Fruit fly (Drosophila melanogaster) whole organism, embryonic: ENCODE measurements around the gene CG31100.

Source experiments
- Blimp-1 ChIP-seq: fragments of 200-800 bp; sonication (Bioruptor generic); optimal IDR thresholded peaks from 3 replicates; lab custom pipeline; 2018; ENCODE audit warnings: missing biosample characterization, missing genetic modification characterization, mild to moderate bottlenecking, moderate library complexity, missing genetic modification reagents
- CG10543 ChIP-seq: fragments of 200-800 bp; sonication (Bioruptor generic); optimal IDR thresholded peaks from 3 replicates; lab custom pipeline; 2017; ENCODE audit warnings: missing biosample characterization, mild to moderate bottlenecking, missing genetic modification characterization, moderate library complexity
- CG10565 ChIP-seq: fragments of 200-800 bp; sonication (Bioruptor generic); optimal IDR thresholded peaks from 3 replicates; lab custom pipeline; 2016; ENCODE audit warnings: missing biosample characterization, mild to moderate bottlenecking, missing genetic modification characterization
- CG11085 ChIP-seq: fragments of 200-800 bp; sonication (Bioruptor generic); IDR thresholded peaks from 2 replicates; pipeline ENCODE4 v1.3.6; 2022; ENCODE audit warnings: missing biosample characterization, missing genetic modification characterization
- CG11695 ChIP-seq: fragments of 200-800 bp; sonication (Bioruptor generic); IDR thresholded peaks from 3 replicates; pipeline ENCODE4 v1.3.6; 2022; ENCODE audit warnings: missing biosample characterization, missing genetic modification characterization
- CG12071 ChIP-seq: fragments of 200-800 bp; sonication (Bioruptor generic); optimal IDR thresholded peaks from 3 replicates; lab custom pipeline; 2018; ENCODE audit warnings: missing biosample characterization, mild to moderate bottlenecking, missing genetic modification characterization
- CG14014 ChIP-seq: fragments of 200-800 bp; sonication (Bioruptor generic); IDR thresholded peaks from 2 replicates; pipeline ENCODE4 v1.3.6; 2022; ENCODE audit warnings: missing biosample characterization, missing genetic modification characterization
- CG15479 ChIP-seq: fragments of 200-800 bp; sonication (Bioruptor generic); optimal IDR thresholded peaks from 3 replicates; lab custom pipeline; 2019; ENCODE audit warnings: missing biosample characterization, mild to moderate bottlenecking, missing genetic modification characterization, moderate library complexity
- CG1603 ChIP-seq: fragments of 200-800 bp; sonication (Bioruptor generic); optimal IDR thresholded peaks from 2 replicates; lab custom pipeline; 2019; ENCODE audit warnings: missing biosample characterization, mild to moderate bottlenecking, missing genetic modification characterization, moderate library complexity
- CG30431 ChIP-seq: fragments of 200-800 bp; sonication (Bioruptor generic); optimal IDR thresholded peaks from 2 replicates; lab custom pipeline; 2017; ENCODE audit warnings: missing biosample characterization, missing genetic modification characterization
- CG3163 ChIP-seq: fragments of 200-800 bp; sonication (Bioruptor generic); optimal IDR thresholded peaks from 3 replicates; lab custom pipeline; 2016; ENCODE audit warnings: missing biosample characterization, missing genetic modification characterization
- CG32767 ChIP-seq: fragments of 200-800 bp; sonication (Bioruptor generic); IDR thresholded peaks from 2 replicates; pipeline ENCODE4 v1.3.6; 2022; ENCODE audit warnings: missing biosample characterization, missing genetic modification characterization
- CG4854 ChIP-seq: fragments of 200-800 bp; sonication (Bioruptor generic); optimal IDR thresholded peaks from 2 replicates; lab custom pipeline; 2016; ENCODE audit warnings: missing biosample characterization, missing genetic modification characterization, inconsistent platforms
- CG7928 ChIP-seq: fragments of 200-800 bp; sonication (Bioruptor generic); optimal IDR thresholded peaks from 2 replicates; lab custom pipeline; 2017; ENCODE audit warnings: missing biosample characterization, mild to moderate bottlenecking, missing genetic modification characterization
- CG8281 ChIP-seq: fragments of 200-800 bp; sonication (Bioruptor generic); optimal IDR thresholded peaks from 2 replicates; lab custom pipeline; 2018; ENCODE audit warnings: missing biosample characterization, mild to moderate bottlenecking, missing genetic modification characterization, moderate library complexity
- CG9437 ChIP-seq: fragments of 200-800 bp; sonication (Bioruptor generic); optimal IDR thresholded peaks from 2 replicates; lab custom pipeline; 2018; ENCODE audit warnings: missing biosample characterization, mild to moderate bottlenecking, missing genetic modification characterization
- CG9797 ChIP-seq: fragments of 200-800 bp; sonication (Bioruptor generic); optimal IDR thresholded peaks from 3 replicates; lab custom pipeline; 2018; ENCODE audit warnings: missing biosample characterization, mild to moderate bottlenecking, missing genetic modification characterization
- CoRest ChIP-seq: fragments of 200-800 bp; sonication (Bioruptor generic); optimal IDR thresholded peaks from 3 replicates; lab custom pipeline; 2018; ENCODE audit warnings: missing biosample characterization, mild to moderate bottlenecking, missing genetic modification characterization, moderate library complexity
- Gug ChIP-seq: fragments of 200-800 bp; sonication (Bioruptor generic); IDR thresholded peaks from 4 replicates; pipeline ENCODE4 v1.3.6; 2022; ENCODE audit warnings: missing biosample characterization, missing genetic modification characterization
- HmgZ ChIP-seq: fragments of 200-800 bp; sonication (Bioruptor generic); optimal IDR thresholded peaks from 2 replicates; lab custom pipeline; 2018; ENCODE audit warnings: missing biosample characterization, mild to moderate bottlenecking, missing genetic modification characterization
- Hr3 ChIP-seq: fragments of 200-800 bp; sonication (Bioruptor generic); optimal IDR thresholded peaks from 3 replicates; lab custom pipeline; 2016; ENCODE audit warnings: missing biosample characterization, missing genetic modification characterization
- Hr51 ChIP-seq, 2 experiments: fragments of 200-800 bp; sonication (Bioruptor generic); optimal IDR thresholded peaks; 2 replicates in 1 of 2; 3 replicates in 1 of 2; lab custom pipeline; 2016 to 2018; ENCODE audit warnings: missing biosample characterization in 2 of 2, missing genetic modification characterization in 2 of 2, mild to moderate bottlenecking in 1 of 2, moderate library complexity in 1 of 2
- Med ChIP-seq: fragments of 200-800 bp; sonication (Bioruptor generic); peaks from one replicate; lab custom pipeline; 2016; ENCODE audit warnings: missing biosample characterization, missing genetic modification characterization, mild to moderate bottlenecking, inconsistent platforms, moderate library complexity
- Myb ChIP-seq: fragments of 200-800 bp; sonication (Bioruptor generic); optimal IDR thresholded peaks from 2 replicates; lab custom pipeline; 2016; ENCODE audit warnings: missing biosample characterization, missing genetic modification characterization
- Oaz ChIP-seq: fragments of 200-800 bp; sonication (Bioruptor generic); IDR thresholded peaks from 2 replicates; pipeline ENCODE4 v1.3.6; 2022; ENCODE audit warnings: missing biosample characterization, missing genetic modification characterization
- Oli ChIP-seq: fragments of 200-800 bp; sonication (Bioruptor generic); optimal IDR thresholded peaks from 2 replicates; lab custom pipeline; 2018; ENCODE audit warnings: missing biosample characterization, mild to moderate bottlenecking, missing genetic modification characterization, moderate library complexity
- Pdp1 ChIP-seq, 2 experiments: fragments of 200-800 bp; sonication (Bioruptor generic); optimal IDR thresholded peaks; 3 replicates each; lab custom pipeline; 2016; ENCODE audit warnings: missing biosample characterization in 2 of 2, missing genetic modification characterization in 2 of 2, mild to moderate bottlenecking in 1 of 2, moderate library complexity in 1 of 2
- Usf ChIP-seq: fragments of 200-800 bp; sonication (Bioruptor generic); optimal IDR thresholded peaks from 2 replicates; lab custom pipeline; 2017; ENCODE audit warnings: missing genotype, missing biosample characterization, missing genetic modification characterization
- ato ChIP-seq: fragments of 200-800 bp; sonication (Bioruptor generic); IDR thresholded peaks from 2 replicates; pipeline ENCODE4 v1.3.6; 2022; ENCODE audit warnings: missing biosample characterization, missing genetic modification characterization; ENCODE audit not compliant: partially characterized antibody
- bigmax ChIP-seq: fragments of 200-800 bp; sonication (Bioruptor generic); optimal IDR thresholded peaks from 2 replicates; lab custom pipeline; 2018; ENCODE audit warnings: missing biosample characterization, mild to moderate bottlenecking, missing genetic modification characterization
- btn ChIP-seq: fragments of 200-800 bp; sonication (Bioruptor generic); optimal IDR thresholded peaks from 2 replicates; lab custom pipeline; 2016; ENCODE audit warnings: missing biosample characterization, missing genetic modification characterization
- dm ChIP-seq: fragments of 200-800 bp; sonication (Bioruptor generic); optimal IDR thresholded peaks from 3 replicates; lab custom pipeline; 2016; ENCODE audit warnings: missing biosample characterization, missing genetic modification characterization
- dysf ChIP-seq: fragments of 200-800 bp; sonication (Bioruptor generic); IDR thresholded peaks from 3 replicates; pipeline ENCODE4 v1.3.6; 2022; ENCODE audit warnings: missing biosample characterization, missing genetic modification characterization
- esg ChIP-seq: fragments of 200-800 bp; sonication (Bioruptor generic); conservative IDR thresholded peaks from 2 replicates; pipeline ENCODE4 v1.3.6; 2022; ENCODE audit warnings: missing biosample characterization, missing genetic modification characterization
- eve ChIP-seq, 2 experiments: fragments of >200 bp; optimal IDR thresholded peaks; 2 replicates each; lab custom pipeline; 2017; ENCODE audit warnings: missing biosample characterization in 2 of 2, missing genetic modification characterization in 2 of 2
- gem ChIP-seq: fragments of 200-800 bp; sonication (Bioruptor generic); optimal IDR thresholded peaks from 2 replicates; lab custom pipeline; 2019; ENCODE audit warnings: missing biosample characterization, mild to moderate bottlenecking, missing genetic modification characterization, moderate library complexity
- gsb ChIP-seq: fragments of 200-800 bp; sonication (Bioruptor generic); IDR thresholded peaks from 2 replicates; pipeline ENCODE4 v1.3.6; 2022; ENCODE audit warnings: missing biosample characterization, missing genetic modification characterization
- gt ChIP-seq: fragments of 200-800 bp; sonication (Bioruptor generic); IDR thresholded peaks from 2 replicates; pipeline ENCODE4 v1.3.6; 2022; ENCODE audit warnings: missing biosample characterization, missing genetic modification characterization
- insv ChIP-seq, 2 experiments: fragments of 200-800 bp; sonication (Bioruptor generic); optimal IDR thresholded peaks; 3 replicates each; lab custom pipeline; 2016 to 2018; ENCODE audit warnings: missing biosample characterization in 2 of 2, missing genetic modification characterization in 2 of 2
- mld ChIP-seq: fragments of 200-800 bp; sonication (Bioruptor generic); IDR thresholded peaks from 3 replicates; pipeline ENCODE4 v1.3.6; 2022; ENCODE audit warnings: missing biosample characterization, missing genetic modification characterization; ENCODE audit not compliant: partially characterized antibody
- otp ChIP-seq: fragments of 200-800 bp; sonication (Bioruptor generic); IDR thresholded peaks from 3 replicates; pipeline ENCODE4, ENCODE4 v1.3.6; 2022; ENCODE audit warnings: missing biosample characterization, missing genetic modification characterization
- pita ChIP-seq: fragments of 200-800 bp; sonication (Bioruptor generic); optimal IDR thresholded peaks from 2 replicates; lab custom pipeline; 2017; ENCODE audit warnings: missing biosample characterization, mild to moderate bottlenecking, missing genetic modification characterization
- pnt ChIP-seq: fragments of 200-800 bp; sonication (Bioruptor generic); optimal IDR thresholded peaks from 3 replicates; lab custom pipeline; 2016; ENCODE audit warnings: missing biosample characterization, missing genetic modification characterization
- psq ChIP-seq: fragments of 200-800 bp; sonication (Bioruptor generic); optimal IDR thresholded peaks from 2 replicates; lab custom pipeline; 2017; ENCODE audit warnings: missing biosample characterization, missing genetic modification characterization
- salm ChIP-seq: fragments of 200-800 bp; sonication (Bioruptor generic); optimal IDR thresholded peaks from 2 replicates; lab custom pipeline; 2018; ENCODE audit warnings: missing biosample characterization, mild to moderate bottlenecking, missing genetic modification characterization
- sqz ChIP-seq: fragments of 200-800 bp; sonication (Bioruptor generic); optimal IDR thresholded peaks from 3 replicates; lab custom pipeline; 2018; ENCODE audit warnings: missing biosample characterization, mild to moderate bottlenecking, missing genetic modification characterization
- tup ChIP-seq: fragments of 200-800 bp; sonication (Bioruptor generic); optimal IDR thresholded peaks from 2 replicates; lab custom pipeline; 2016; ENCODE audit warnings: missing biosample characterization, mild to moderate bottlenecking, missing genetic modification characterization, moderate library complexity
- tx ChIP-seq: fragments of 200-800 bp; sonication (Bioruptor generic); optimal IDR thresholded peaks from 2 replicates; lab custom pipeline; 2016; ENCODE audit warnings: missing biosample characterization, missing genetic modification characterization
- usp ChIP-seq: fragments of >200 bp; optimal IDR thresholded peaks from 2 replicates; lab custom pipeline; 2017; ENCODE audit warnings: missing biosample characterization, missing genetic modification characterization
- vvl ChIP-seq: fragments of 200-800 bp; sonication (Bioruptor generic); IDR thresholded peaks from 2 replicates; pipeline ENCODE4 v1.3.6; 2022; ENCODE audit warnings: missing biosample characterization, missing genetic modification characterization
- wdn ChIP-seq: fragments of 200-800 bp; sonication (Bioruptor generic); IDR thresholded peaks from 2 replicates; pipeline ENCODE4 v1.3.6; 2022; ENCODE audit warnings: missing biosample characterization, missing genetic modification characterization

Gene CG31100

dm6 chr3R:9039448-9039847 lies 36.0 kb upstream of the CG31100 start, which contains the start of gene neur (continued):
- TF ChIP-seq sqz (GFP tag; lab: Kevin White, UChicago) = no peak
- peak; percentile 38 for TF ChIP-seq gem (tag; lab: Kevin White, UChicago)
- TF ChIP-seq Myb (GFP tag; lab: Kevin White, UChicago) = peak; percentile 6
- TF ChIP-seq dysf (GFP tag; lab: Robert Waterston, UW) = no peak; the same call in 2 of the 3 replicates
- TF ChIP-seq mld (GFP tag; lab: Robert Waterston, UW) = 0 out of 3 replicates have a peak, but pooled peaks have one; percentile 11
- no peak; the same call in 1 of the 2 replicates for TF ChIP-seq vvl (GFP tag; lab: Robert Waterston, UW)
- TF ChIP-seq otp (GFP tag; lab: Robert Waterston, UW) = no peak
- TF ChIP-seq Gug (GFP tag; lab: Robert Waterston, UW) = no peak
- no peak for TF ChIP-seq tx (GFP tag; lab: Kevin White, UChicago)
- no peak for TF ChIP-seq Usf (GFP tag; lab: Kevin White, UChicago)
- TF ChIP-seq CG14014 (GFP tag; lab: Robert Waterston, UW) = no peak
- TF ChIP-seq salm (tag; lab: Kevin White, UChicago) = no peak
- TF ChIP-seq Oli = no peak
- TF ChIP-seq Oaz = no peak
- peak in 1 of 2 experiments; percentile 22 for TF ChIP-seq insv (GFP tag; optimal IDR thresholded peaks at IDR 0.05; lab: Kevin White, UChicago)
- peak; percentile 35 for TF ChIP-seq CG4854 (GFP tag; lab: Kevin White, UChicago)
- TF ChIP-seq CG10565 (GFP tag; lab: Kevin White, UChicago) = no peak
- no peak for TF ChIP-seq CG8281 (tag; lab: Kevin White, UChicago)
- peak in 1 of 2 experiments; percentile 47 for TF ChIP-seq Pdp1 (GFP tag; optimal IDR thresholded peaks at IDR 0.05; lab: Kevin White, UChicago)
- no peak for TF ChIP-seq CG30431 (GFP tag; lab: Kevin White, UChicago)
- no peak for TF ChIP-seq CG11085
- no peak for TF ChIP-seq eve (GFP tag; optimal IDR thresholded peaks at IDR 0.05; lab: Kevin White, UChicago)
- no peak for TF ChIP-seq gt (GFP tag; lab: Robert Waterston, UW)
- TF ChIP-seq Hr51 (GFP tag; optimal IDR thresholded peaks at IDR 0.05; lab: Kevin White, UChicago) = no peak
- peak; percentile 86 for TF ChIP-seq Med (GFP tag; lab: Kevin White, UChicago)
- no peak for TF ChIP-seq btn
- TF ChIP-seq psq (GFP tag; lab: Kevin White, UChicago) = no peak
- peak; percentile 29 for TF ChIP-seq CG1603 (tag; lab: Kevin White, UChicago)
- TF ChIP-seq tup = no peak
- no peak for TF ChIP-seq CG32767 (GFP tag; lab: Robert Waterston, UW)
- TF ChIP-seq CG7928 = no peak
- TF ChIP-seq usp = no peak
- TF ChIP-seq bigmax (GFP tag; lab: Kevin White, UChicago) = no peak
- peak; percentile 5 for TF ChIP-seq dm
- TF ChIP-seq CG3163 (GFP tag; lab: Kevin White, UChicago) = peak; percentile 18
- no peak for TF ChIP-seq CG12071 (GFP tag; lab: Kevin White, UChicago)
- TF ChIP-seq Blimp-1 (GFP tag; lab: Kevin White, UChicago) = no peak
- peak; percentile 75 for TF ChIP-seq CoRest (tag; lab: Kevin White, UChicago)
- no peak for TF ChIP-seq CG11695 (GFP tag; lab: Robert Waterston, UW)
- no peak for TF ChIP-seq CG9437 (GFP tag; lab: Kevin White, UChicago)
- TF ChIP-seq gsb (GFP tag; lab: Robert Waterston, UW) = no peak
- TF ChIP-seq CG15479 (GFP tag; lab: Kevin White, UChicago) = no peak
- peak; percentile 58; the same call in 1 of the 2 replicates for TF ChIP-seq ato (GFP tag; lab: Robert Waterston, UW)
- TF ChIP-seq wdn = no peak
- TF ChIP-seq esg (GFP tag; lab: Robert Waterston, UW) = no peak
- no peak for TF ChIP-seq Hr3 (GFP tag; lab: Kevin White, UChicago)
- no peak for TF ChIP-seq pita (GFP tag; lab: Kevin White, UChicago)
- TF ChIP-seq CG9797 (GFP tag; lab: Kevin White, UChicago) = peak; percentile 88
- peak; percentile 20 for TF ChIP-seq HmgZ (tag; lab: Kevin White, UChicago)
- no peak for TF ChIP-seq CG10543 (GFP tag; lab: Kevin White, UChicago)
- TF ChIP-seq pnt = no peak
